Fruit fly (Drosophila melanogaster) whole organism, embryonic: Measurements from ENCODE around the gene CG32036.

Experiments used
- B-H1 ChIP-seq: fragments of 200-800 bp; sonication (Bioruptor generic); IDR thresholded peaks from 3 replicates; pipeline ENCODE4 v1.3.6; 2022; ENCODE audit warnings: missing biosample characterization, missing genetic modification characterization
- B-H2 ChIP-seq: fragments of 200-800 bp; sonication (Bioruptor generic); optimal IDR thresholded peaks from 2 replicates; lab custom pipeline; 2018; ENCODE audit warnings: missing biosample characterization, mild to moderate bottlenecking, missing genetic modification characterization
- CG10431 ChIP-seq: fragments of 200-800 bp; sonication (Bioruptor generic); optimal IDR thresholded peaks from 3 replicates; lab custom pipeline; 2018; ENCODE audit warnings: missing biosample characterization, mild to moderate bottlenecking, missing genetic modification characterization
- CG10565 ChIP-seq: fragments of 200-800 bp; sonication (Bioruptor generic); optimal IDR thresholded peaks from 3 replicates; lab custom pipeline; 2016; ENCODE audit warnings: missing biosample characterization, mild to moderate bottlenecking, missing genetic modification characterization
- CG12236 ChIP-seq: fragments of 200-800 bp; sonication (Bioruptor generic); optimal IDR thresholded peaks from 2 replicates; lab custom pipeline; 2016; ENCODE audit warnings: missing biosample characterization, missing genetic modification characterization
- CG12299 ChIP-seq: fragments of 200-800 bp; sonication (Bioruptor generic); optimal IDR thresholded peaks from 2 replicates; lab custom pipeline; 2018; ENCODE audit warnings: missing biosample characterization, mild to moderate bottlenecking, missing genetic modification characterization
- CG12391 ChIP-seq: fragments of 200-800 bp; sonication (Bioruptor generic); optimal IDR thresholded peaks from 3 replicates; lab custom pipeline; 2018; ENCODE audit warnings: missing biosample characterization, mild to moderate bottlenecking, missing genetic modification characterization, moderate library complexity
- CG16813 ChIP-seq: fragments of 200-800 bp; sonication (Bioruptor generic); IDR thresholded peaks from 3 replicates; pipeline ENCODE4 v1.3.6; 2022; ENCODE audit warnings: missing biosample characterization, missing genetic modification characterization; ENCODE audit not compliant: partially characterized antibody
- CG17802 ChIP-seq: fragments of 200-800 bp; sonication (Bioruptor generic); optimal IDR thresholded peaks from 2 replicates; lab custom pipeline; 2018; ENCODE audit warnings: missing biosample characterization, mild to moderate bottlenecking, missing genetic modification characterization, moderate library complexity
- CG31365 ChIP-seq: fragments of 200-800 bp; sonication (Bioruptor generic); optimal IDR thresholded peaks from 2 replicates; lab custom pipeline; 2018; ENCODE audit warnings: missing biosample characterization, mild to moderate bottlenecking, missing genetic modification characterization
- CG34224 ChIP-seq: fragments of 200-800 bp; sonication (Bioruptor generic); IDR thresholded peaks from 3 replicates; pipeline ENCODE4 v1.3.6; 2022; ENCODE audit warnings: missing biosample characterization, missing genetic modification characterization; ENCODE audit not compliant: partially characterized antibody
- CG3726 ChIP-seq: fragments of 200-800 bp; sonication (Bioruptor generic); IDR thresholded peaks from 3 replicates; pipeline ENCODE4, ENCODE4 v1.3.6; 2022; ENCODE audit warnings: missing biosample characterization, missing genetic modification characterization
- CG4424 ChIP-seq: fragments of 200-800 bp; sonication (Bioruptor generic); optimal IDR thresholded peaks from 3 replicates; lab custom pipeline; 2016; ENCODE audit warnings: missing biosample characterization, missing genetic modification characterization
- CG4730 ChIP-seq: fragments of 200-800 bp; sonication (Bioruptor generic); IDR thresholded peaks from 2 replicates; pipeline ENCODE4 v1.3.6; 2022; ENCODE audit warnings: missing biosample characterization, missing genetic modification characterization
- CG7271 ChIP-seq: fragments of 200-800 bp; sonication (Bioruptor generic); optimal IDR thresholded peaks from 2 replicates; lab custom pipeline; 2018; ENCODE audit warnings: missing biosample characterization, mild to moderate bottlenecking, missing genetic modification characterization, moderate library complexity
- CG9215 ChIP-seq: fragments of 200-800 bp; sonication (Bioruptor generic); IDR thresholded peaks from 2 replicates; pipeline ENCODE4 v1.3.6; 2022; ENCODE audit warnings: missing biosample characterization, missing genetic modification characterization
- CG9876 ChIP-seq: fragments of 200-800 bp; sonication (Bioruptor generic); optimal IDR thresholded peaks from 2 replicates; lab custom pipeline; 2016; ENCODE audit warnings: missing biosample characterization, missing genetic modification characterization
- CHES-1-like ChIP-seq: fragments of 200-800 bp; sonication (Bioruptor generic); optimal IDR thresholded peaks from 2 replicates; lab custom pipeline; 2016; ENCODE audit warnings: missing biosample characterization, missing genetic modification characterization
- Camta ChIP-seq: fragments of 200-800 bp; sonication (Bioruptor generic); optimal IDR thresholded peaks from 2 replicates; lab custom pipeline; 2016; ENCODE audit warnings: missing biosample characterization, missing genetic modification characterization
- E2f2 ChIP-seq: fragments of 200-800 bp; sonication (Bioruptor generic); IDR thresholded peaks from 2 replicates; pipeline ENCODE4 v1.3.6; 2022; ENCODE audit warnings: missing biosample characterization, missing genetic modification characterization
- Fer1 ChIP-seq: fragments of 200-800 bp; sonication (Bioruptor generic); optimal IDR thresholded peaks from 2 replicates; lab custom pipeline; 2017; ENCODE audit warnings: missing biosample characterization, mild to moderate bottlenecking, missing genetic modification characterization
- Fer3 ChIP-seq: fragments of 200-800 bp; sonication (Bioruptor generic); optimal IDR thresholded peaks from 2 replicates; lab custom pipeline; 2018; ENCODE audit warnings: missing biosample characterization, mild to moderate bottlenecking, missing genetic modification characterization, moderate library complexity
- HmgD ChIP-seq: fragments of 200-800 bp; sonication (Bioruptor generic); optimal IDR thresholded peaks from 3 replicates; lab custom pipeline; 2016; ENCODE audit warnings: missing biosample characterization, missing genetic modification characterization
- Hr39 ChIP-seq: fragments of >200 bp; optimal IDR thresholded peaks from 2 replicates; lab custom pipeline; 2017
- Sin3A ChIP-seq: fragments of >200 bp; optimal IDR thresholded peaks from 2 replicates; lab custom pipeline; 2018
- cato ChIP-seq: fragments of 200-800 bp; sonication (Bioruptor generic); optimal IDR thresholded peaks from 2 replicates; lab custom pipeline; 2016; ENCODE audit warnings: missing biosample characterization, missing genetic modification characterization, borderline replicate concordance
- croc ChIP-seq: fragments of 200-800 bp; sonication (Bioruptor generic); conservative IDR thresholded peaks from 3 replicates; pipeline ENCODE4 v1.3.6; 2022; ENCODE audit warnings: missing biosample characterization, missing genetic modification characterization
- dati ChIP-seq: fragments of 200-800 bp; sonication (Bioruptor generic); IDR thresholded peaks from 2 replicates; pipeline ENCODE4 v1.3.6; 2022; ENCODE audit warnings: missing biosample characterization, missing genetic modification characterization
- dmrt99B ChIP-seq: fragments of 200-800 bp; sonication (Bioruptor generic); optimal IDR thresholded peaks from 2 replicates; lab custom pipeline; 2018; ENCODE audit warnings: missing biosample characterization, mild to moderate bottlenecking, missing genetic modification characterization, moderate library complexity
- dpn ChIP-seq, 2 experiments: fragments of 200-800 bp; sonication (Bioruptor generic); optimal IDR thresholded peaks; 3 replicates each; lab custom pipeline; 2016; ENCODE audit warnings: missing biosample characterization in 2 of 2, missing genetic modification characterization in 2 of 2
- fd102C ChIP-seq: fragments of 200-800 bp; sonication (Bioruptor generic); optimal IDR thresholded peaks from 2 replicates; lab custom pipeline; 2018; ENCODE audit warnings: missing biosample characterization, mild to moderate bottlenecking, missing genetic modification characterization, moderate library complexity
- fu2 ChIP-seq: fragments of 200-800 bp; sonication (Bioruptor generic); optimal IDR thresholded peaks from 2 replicates; lab custom pipeline; 2016; ENCODE audit warnings: missing biosample characterization, missing genetic modification characterization
- gsb-n ChIP-seq: fragments of 200-800 bp; sonication (Bioruptor generic); optimal IDR thresholded peaks from 3 replicates; lab custom pipeline; 2018; ENCODE audit warnings: missing biosample characterization, mild to moderate bottlenecking, missing genetic modification characterization
- ham ChIP-seq: fragments of 200-800 bp; sonication (Bioruptor generic); IDR thresholded peaks from 2 replicates; pipeline ENCODE4 v1.3.6; 2022; ENCODE audit warnings: missing biosample characterization, missing genetic modification characterization
- hb ChIP-seq: fragments of 200-800 bp; sonication (Bioruptor generic); IDR thresholded peaks from 3 replicates; pipeline ENCODE4 v1.3.6; 2022; ENCODE audit warnings: missing biosample characterization, missing genetic modification characterization; ENCODE audit not compliant: partially characterized antibody
- hth ChIP-seq: fragments of >200 bp; optimal IDR thresholded peaks from 2 replicates; lab custom pipeline; 2017; ENCODE audit warnings: inconsistent platforms
- jumu ChIP-seq: fragments of 200-800 bp; sonication (Bioruptor generic); optimal IDR thresholded peaks from 3 replicates; lab custom pipeline; 2016; ENCODE audit warnings: missing biosample characterization, missing genetic modification characterization
- kni ChIP-seq: fragments of 200-800 bp; sonication (Bioruptor generic); optimal IDR thresholded peaks from 3 replicates; lab custom pipeline; 2017; ENCODE audit warnings: mild to moderate bottlenecking, missing biosample characterization, missing genetic modification reagents, missing genetic modification characterization
- lilli ChIP-seq: fragments of 200-800 bp; sonication (Bioruptor generic); optimal IDR thresholded peaks from 3 replicates; lab custom pipeline; 2016; ENCODE audit warnings: missing biosample characterization, missing genetic modification characterization
- nau ChIP-seq: fragments of 200-800 bp; sonication (Bioruptor generic); optimal IDR thresholded peaks from 3 replicates; lab custom pipeline; 2017; ENCODE audit warnings: missing biosample characterization, mild to moderate bottlenecking, missing genetic modification characterization, missing genetic modification reagents
- pnt ChIP-seq: fragments of 200-800 bp; sonication (Bioruptor generic); optimal IDR thresholded peaks from 3 replicates; lab custom pipeline; 2016; ENCODE audit warnings: missing biosample characterization, missing genetic modification characterization
- psq ChIP-seq: fragments of 200-800 bp; sonication (Bioruptor generic); optimal IDR thresholded peaks from 2 replicates; lab custom pipeline; 2017; ENCODE audit warnings: missing biosample characterization, missing genetic modification characterization
- repo ChIP-seq: fragments of 200-800 bp; sonication (Bioruptor generic); optimal IDR thresholded peaks from 2 replicates; lab custom pipeline; 2016; ENCODE audit warnings: missing biosample characterization, missing genetic modification characterization
- sens ChIP-seq: fragments of 200-800 bp; sonication (Bioruptor generic); peaks from one replicate; lab custom pipeline; 2016; ENCODE audit warnings: missing biosample characterization, missing genetic modification characterization
- so ChIP-seq: fragments of 200-800 bp; sonication (Bioruptor generic); IDR thresholded peaks from 3 replicates; pipeline ENCODE4 v1.3.6; 2022; ENCODE audit warnings: missing biosample characterization, missing genetic modification characterization
- stwl ChIP-seq: fragments of 200-800 bp; sonication (Bioruptor generic); optimal IDR thresholded peaks from 3 replicates; lab custom pipeline; 2018; ENCODE audit warnings: missing biosample characterization, mild to moderate bottlenecking, missing genetic modification characterization, moderate library complexity
- toy ChIP-seq: fragments of 200-800 bp; sonication (Bioruptor generic); IDR thresholded peaks from 2 replicates; pipeline ENCODE4 v1.3.6; 2022; ENCODE audit warnings: missing biosample characterization, missing genetic modification characterization
- twi ChIP-seq: fragments of 200-800 bp; optimal IDR thresholded peaks from 2 replicates; lab custom pipeline; 2019; ENCODE audit warnings: missing biosample characterization, mild to moderate bottlenecking, missing genetic modification characterization, moderate library complexity
- vnd ChIP-seq: fragments of 200-800 bp; sonication (Bioruptor generic); IDR thresholded peaks from 3 replicates; pipeline ENCODE4 v1.3.6; 2022; ENCODE audit warnings: missing biosample characterization, missing genetic modification characterization; ENCODE audit not compliant: partially characterized antibody
- wdn ChIP-seq: fragments of 200-800 bp; sonication (Bioruptor generic); IDR thresholded peaks from 2 replicates; pipeline ENCODE4 v1.3.6; 2022; ENCODE audit warnings: missing biosample characterization, missing genetic modification characterization
- zen2 ChIP-seq: fragments of 200-800 bp; sonication (Bioruptor generic); IDR thresholded peaks from 3 replicates; pipeline ENCODE4 v1.3.6; 2022; ENCODE audit warnings: missing biosample characterization, missing genetic modification characterization; ENCODE audit not compliant: partially characterized antibody

The CG32036 gene

DNA sequence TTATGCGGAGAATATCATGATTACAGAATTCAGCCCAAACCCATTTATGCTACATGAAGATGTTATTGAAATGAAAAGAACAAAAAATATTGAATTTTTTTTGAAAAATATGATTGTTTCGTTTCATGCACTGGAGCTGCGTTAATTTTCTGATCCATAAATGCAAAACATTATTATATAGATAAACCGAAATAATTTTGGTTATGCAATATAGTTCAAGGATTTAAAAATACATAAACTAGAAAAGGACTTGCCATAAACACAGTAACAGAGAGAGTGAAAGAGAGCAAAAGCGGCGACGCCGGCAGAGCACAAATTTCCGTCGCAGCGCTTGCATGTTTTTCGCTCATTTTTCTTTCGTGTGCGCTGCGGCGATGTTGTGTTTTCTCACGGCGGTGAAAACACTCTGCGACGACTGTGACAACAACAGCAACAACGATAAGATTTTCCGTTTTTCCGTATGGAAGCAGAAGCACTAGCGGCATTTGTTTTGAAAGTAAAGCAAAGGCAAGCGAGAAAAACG, 26.7 kb downstream of the CG32036 start (continued):
- TF ChIP-seq HmgD (GFP tag; lab: Kevin White, UChicago) = no peak
- TF ChIP-seq repo (GFP tag; lab: Kevin White, UChicago) = peak; percentile 34
- peak; percentile 68 for TF ChIP-seq twi (tag; lab: Kevin White, UChicago)
- no peak for TF ChIP-seq CG34224 (GFP tag; lab: Robert Waterston, UW)
- no peak for TF ChIP-seq vnd (GFP tag; lab: Robert Waterston, UW)
- TF ChIP-seq sens (GFP tag; lab: Kevin White, UChicago) = peak; percentile 98
- TF ChIP-seq nau = peak; percentile 89
- TF ChIP-seq hb = no peak
- no peak for TF ChIP-seq toy
- TF ChIP-seq Sin3A = no peak
- TF ChIP-seq CG16813 = no peak
- TF ChIP-seq ham (GFP tag; lab: Robert Waterston, UW) = 0 out of 2 replicates have a peak, but pooled peaks have one; percentile 34
- TF ChIP-seq psq (GFP tag; lab: Kevin White, UChicago) = peak; percentile 44
- TF ChIP-seq jumu (GFP tag; lab: Kevin White, UChicago) = peak; percentile 44
- peak; percentile 45; the same call in 1 of the 2 replicates for TF ChIP-seq CG4730
- peak; percentile 54 for TF ChIP-seq CG31365 (tag; lab: Kevin White, UChicago)
- TF ChIP-seq cato (GFP tag; lab: Kevin White, UChicago) = peak; percentile 70
- TF ChIP-seq E2f2 = peak; percentile 57; the same call in 1 of the 2 replicates
- TF ChIP-seq Fer3 (tag; lab: Kevin White, UChicago) = peak; percentile 89
- TF ChIP-seq lilli (GFP tag; lab: Kevin White, UChicago) = peak; percentile 81
- TF ChIP-seq zen2 (GFP tag; lab: Robert Waterston, UW) = no peak
- no peak for TF ChIP-seq Hr39 (lab: Kevin White, UChicago)
- no peak for TF ChIP-seq CG9876 (GFP tag; lab: Kevin White, UChicago)
- peak; percentile 69 for TF ChIP-seq CHES-1-like (GFP tag; lab: Kevin White, UChicago)
- TF ChIP-seq CG3726 (GFP tag; lab: Robert Waterston, UW) = no peak
- TF ChIP-seq pnt (GFP tag; lab: Kevin White, UChicago) = peak; percentile 64
- TF ChIP-seq Camta (GFP tag; lab: Kevin White, UChicago) = peak; percentile 75
- TF ChIP-seq B-H2 (GFP tag; lab: Kevin White, UChicago) = peak; percentile 57
- TF ChIP-seq fd102C (GFP tag; lab: Kevin White, UChicago) = peak; percentile 37
- peak; percentile 92 for TF ChIP-seq CG12299 (tag; lab: Kevin White, UChicago)
- peak; percentile 84 for TF ChIP-seq CG4424 (GFP tag; lab: Kevin White, UChicago)
- peak; percentile 12 for TF ChIP-seq stwl
- TF ChIP-seq B-H1 = peak; percentile 75
- peak; percentile 50 for TF ChIP-seq wdn (GFP tag; lab: Robert Waterston, UW)
- TF ChIP-seq dmrt99B (tag; lab: Kevin White, UChicago) = peak; percentile 94
- TF ChIP-seq CG17802 (tag; lab: Kevin White, UChicago) = peak; percentile 42
- TF ChIP-seq CG12236 (GFP tag; lab: Kevin White, UChicago) = peak; percentile 60
- TF ChIP-seq hth (lab: Kevin White, UChicago) = no peak
- TF ChIP-seq croc (GFP tag; lab: Robert Waterston, UW) = peak; percentile 59
- no peak; the same call in 1 of the 2 replicates for TF ChIP-seq dati
- TF ChIP-seq dpn (GFP tag; optimal IDR thresholded peaks at IDR 0.05; lab: Kevin White, UChicago) = peak; percentile 73 to 77
- TF ChIP-seq so (GFP tag; lab: Robert Waterston, UW) = peak; percentile 55; the same call in 1 of the 3 replicates
- peak; percentile 95 for TF ChIP-seq Fer1 (GFP tag; lab: Kevin White, UChicago)
- TF ChIP-seq CG10565 (GFP tag; lab: Kevin White, UChicago) = peak; percentile 28
- TF ChIP-seq kni (GFP tag; lab: Kevin White, UChicago) = peak; percentile 31
- peak; percentile 52; the same call in 1 of the 2 replicates for TF ChIP-seq CG9215 (GFP tag; lab: Robert Waterston, UW)
- peak; percentile 96 for TF ChIP-seq CG12391 (tag; lab: Kevin White, UChicago)
- peak; percentile 49 for TF ChIP-seq CG7271
- TF ChIP-seq CG10431 = peak; percentile 79
- peak; percentile 18 for TF ChIP-seq fu2
- TF ChIP-seq gsb-n (tag; lab: Kevin White, UChicago) = peak; percentile 91
